Fruit fly (Drosophila melanogaster): ENCODE data around the gene myo.

The myo gene

dm6 chr4:659884-660846 is 35.7 kb downstream of the myo start, which contains the start of gene gw (continued):
- TF ChIP-seq E2f1 (GFP tag; IDR thresholded peaks at IDR 0.05) (no peak), Oaz (GFP tag; IDR thresholded peaks at IDR 0.05) (0 out of 2 replicates have a peak, but pooled peaks have one; percentile 9), CG14710 (tag; optimal IDR thresholded peaks at IDR 0.05) (peak; percentile 80), cato (GFP tag; optimal IDR thresholded peaks at IDR 0.05; ENCODE audit: borderline replicate concordance) (peak; percentile 56), Rfx (GFP tag; IDR thresholded peaks at IDR 0.05) (peak; percentile 77; the same call in 1 of the 2 replicates), jigr1 (GFP tag; IDR thresholded peaks at IDR 0.05) (no peak), cg (GFP tag; optimal IDR thresholded peaks at IDR 0.05) (peak; percentile 71), inv (GFP tag; IDR thresholded peaks at IDR 0.05; ENCODE audit: partially characterized antibody) (peak; percentile 72), tll (GFP tag; optimal IDR thresholded peaks at IDR 0.05) (no peak), esg (GFP tag; conservative IDR thresholded peaks at IDR 0.05) (no peak; the same call in 1 of the 2 replicates), org-1 (GFP tag; optimal IDR thresholded peaks at IDR 0.05) (no peak), ttk (GFP tag; IDR thresholded peaks at IDR 0.05) (no peak), trem (tag; optimal IDR thresholded peaks at IDR 0.05) (peak; percentile 82), CG17829 (tag; optimal IDR thresholded peaks at IDR 0.05) (peak; percentile 82), CG15011 (GFP tag; optimal IDR thresholded peaks at IDR 0.05) (peak; percentile 63), prd (optimal IDR thresholded peaks at IDR 0.05) (no peak), prd (GFP tag; IDR thresholded peaks at IDR 0.05) (no peak; the same call in 1 of the 3 replicates), HmgZ (tag; optimal IDR thresholded peaks at IDR 0.05) (peak; percentile 84), CG12236 (GFP tag; optimal IDR thresholded peaks at IDR 0.05) (peak; percentile 61), CG30403 (GFP tag; optimal IDR thresholded peaks at IDR 0.05) (peak; percentile 80), disco-r (GFP tag; optimal IDR thresholded peaks at IDR 0.05) (peak; percentile 61), CG31224 (GFP tag; IDR thresholded peaks at IDR 0.05) (no peak; the same call in 1 of the 2 replicates), Jarid2 (GFP tag; optimal IDR thresholded peaks at IDR 0.05) (no peak), CG12071 (GFP tag; optimal IDR thresholded peaks at IDR 0.05) (no peak), Xrp1 (GFP tag; IDR thresholded peaks at IDR 0.05) (peak; percentile 80), CG7928 (GFP tag; optimal IDR thresholded peaks at IDR 0.05) (peak; percentile 31), Nf-YC (tag; optimal IDR thresholded peaks at IDR 0.05) (peak; percentile 32), CG8290 (GFP tag; optimal IDR thresholded peaks at IDR 0.05) (peak; percentile 40), CG8290 (tag; optimal IDR thresholded peaks at IDR 0.05) (peak; percentile 36 to 85), gem (tag; optimal IDR thresholded peaks at IDR 0.05) (peak; percentile 86), dan (GFP tag; IDR thresholded peaks at IDR 0.05) (no peak), row (GFP tag; IDR thresholded peaks at IDR 0.05) (peak; percentile 87), gfzf (GFP tag; optimal IDR thresholded peaks at IDR 0.05) (peak; percentile 42), dmrt11E (tag; optimal IDR thresholded peaks at IDR 0.05) (peak; percentile 66), MESR4 (GFP tag; optimal IDR thresholded peaks at IDR 0.05) (peak; percentile 92), H2.0 (GFP tag; IDR thresholded peaks at IDR 0.05) (no peak; the same call in 1 of the 2 replicates), CG2120 (GFP tag; optimal IDR thresholded peaks at IDR 0.05) (peak; percentile 87), usp (GFP tag; optimal IDR thresholded peaks at IDR 0.05) (no peak), HLH4C (GFP tag; IDR thresholded peaks at IDR 0.05; ENCODE audit: partially characterized antibody) (peak; percentile 53; the same call in 2 of the 3 replicates), CG10366 (GFP tag; IDR thresholded peaks at IDR 0.05) (no peak; the same call in 1 of the 2 replicates), CG15269 (tag; optimal IDR thresholded peaks at IDR 0.05) (no peak), CG11504 (tag; optimal IDR thresholded peaks at IDR 0.05) (no peak), vnd (GFP tag; IDR thresholded peaks at IDR 0.05; ENCODE audit: partially characterized antibody) (peak; percentile 48; the same call in 2 of the 3 replicates), CG4360 (GFP tag; IDR thresholded peaks at IDR 0.05) (no peak), Aef1 (GFP tag; IDR thresholded peaks at IDR 0.05) (0 out of 3 replicates have a peak, but pooled peaks have one; percentile 51), Ada2b (GFP tag; IDR thresholded peaks at IDR 0.05) (peak; percentile 77), CG1233 (GFP tag; optimal IDR thresholded peaks at IDR 0.05) (peak; percentile 85), kah (GFP tag; optimal IDR thresholded peaks at IDR 0.05) (peak; percentile 24)
